Worm (Caenorhabditis elegans): Measurements from ENCODE around the gene B0280.11.

- TF ChIP-seq W03F9.2 (tag; optimal IDR thresholded peaks at IDR 0.05) (no peak), him-1 (tag; optimal IDR thresholded peaks at IDR 0.05) (no peak)
Observed at ce11 chrIII:7158709-7159108, 20.6 kb upstream of the B0280.11 start, which contains the start of gene nuo-4.

Data from whole organism, L4/young adult.